Fruit fly (Drosophila melanogaster): ENCODE data around the gene Scox.

Scox gene

dm6 chr2L:4999389-5000032 lies 30.8 kb upstream of the Scox start (continued):
- peak; percentile 87 for TF ChIP-seq Hr4 (GFP tag; optimal IDR thresholded peaks at IDR 0.05)
- TF ChIP-seq CG8119 (GFP tag; IDR thresholded peaks at IDR 0.05), result peak; percentile 75
- peak; percentile 74 for TF ChIP-seq CG31627 (GFP tag; optimal IDR thresholded peaks at IDR 0.05)
- peak; percentile 38 for TF ChIP-seq CG11902 (GFP tag; optimal IDR thresholded peaks at IDR 0.05)
- peak; percentile 68 for TF ChIP-seq Ets96B (tag; optimal IDR thresholded peaks at IDR 0.05)
- TF ChIP-seq CG10669 (GFP tag; optimal IDR thresholded peaks at IDR 0.05), result peak; percentile 51
- peak; percentile 34 for TF ChIP-seq CG6792 (GFP tag; optimal IDR thresholded peaks at IDR 0.05)
- TF ChIP-seq CG9139 (GFP tag; optimal IDR thresholded peaks at IDR 0.05), result no peak
- peak; percentile 63 for TF ChIP-seq CG8632 (GFP tag; optimal IDR thresholded peaks at IDR 0.05)
- TF ChIP-seq CG6808 (GFP tag; optimal IDR thresholded peaks at IDR 0.05), result peak; percentile 45
- TF ChIP-seq esn (GFP tag; optimal IDR thresholded peaks at IDR 0.05), result peak; percentile 61
- TF ChIP-seq dsx (GFP tag; optimal IDR thresholded peaks at IDR 0.05; ENCODE audit: poor library complexity, severe bottlenecking), result no peak
- TF ChIP-seq Ets21C (GFP tag; optimal IDR thresholded peaks at IDR 0.05), result peak; percentile 55
- no peak for TF ChIP-seq CG1621 (tag; optimal IDR thresholded peaks at IDR 0.05)

DNA sequence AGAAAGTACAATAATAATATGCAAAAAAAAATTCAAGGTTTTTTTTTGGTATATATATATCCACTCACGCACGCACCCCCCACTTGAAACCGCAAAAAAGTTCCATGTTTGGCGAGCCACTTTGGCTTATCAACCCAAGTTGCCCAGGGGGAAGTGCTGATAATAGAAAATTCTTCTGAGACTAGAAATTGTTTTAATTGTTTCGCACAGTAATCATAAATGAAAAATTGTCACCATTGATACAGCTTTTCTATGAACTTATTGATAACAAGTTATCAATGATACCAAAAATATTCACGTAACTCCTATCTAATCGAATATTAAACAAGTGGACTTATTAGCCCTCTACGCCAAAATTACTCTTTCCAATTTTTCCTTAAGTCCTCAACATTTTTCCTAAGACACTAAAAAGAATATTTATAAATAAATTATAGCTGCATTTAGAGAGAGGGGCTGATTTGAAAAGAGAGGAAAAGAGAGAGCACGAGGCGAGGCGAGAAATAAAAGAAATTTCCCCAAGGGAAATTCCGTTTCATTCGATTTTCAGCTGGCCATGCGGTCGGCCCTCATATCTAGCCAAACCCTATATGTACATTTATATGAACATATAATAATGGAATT lies 29.9 kb upstream of the Scox start:
- TF ChIP-seq CG8319 (GFP tag; optimal IDR thresholded peaks at IDR 0.05) (no peak), CG7368 (GFP tag; optimal IDR thresholded peaks at IDR 0.05) (no peak), CG3919 (GFP tag; optimal IDR thresholded peaks at IDR 0.05) (no peak), Hr4 (GFP tag; optimal IDR thresholded peaks at IDR 0.05) (no peak), CG31627 (GFP tag; optimal IDR thresholded peaks at IDR 0.05) (no peak), Eip78C (GFP tag) (peak; percentile 19), CG11294 (GFP tag; IDR thresholded peaks at IDR 0.05) (no peak), CG6808 (GFP tag; optimal IDR thresholded peaks at IDR 0.05) (no peak)

dm6 chr2L:4998260-4998560 lies 29.5 kb upstream of the Scox start:
- TF ChIP-seq CG6163 (GFP tag; IDR thresholded peaks at IDR 0.05) (no peak), cyc (GFP tag; optimal IDR thresholded peaks at IDR 0.05) (no peak), Sox102F (GFP tag; optimal IDR thresholded peaks at IDR 0.05) (no peak), Blimp-1 (GFP tag; optimal IDR thresholded peaks at IDR 0.05) (no peak), CG6808 (GFP tag; optimal IDR thresholded peaks at IDR 0.05) (no peak), CG32006 (GFP tag; optimal IDR thresholded peaks at IDR 0.05) (no peak), CG6276 (GFP tag; optimal IDR thresholded peaks at IDR 0.05) (no peak), Met (GFP tag; optimal IDR thresholded peaks at IDR 0.05) (no peak), CG11762 (GFP tag; optimal IDR thresholded peaks at IDR 0.05; ENCODE audit: insufficient read depth) (no peak), CG4318 (GFP tag; optimal IDR thresholded peaks at IDR 0.05) (no peak), CG6792 (GFP tag; optimal IDR thresholded peaks at IDR 0.05) (no peak), achi (GFP tag; optimal IDR thresholded peaks at IDR 0.05) (no peak), esn (GFP tag; optimal IDR thresholded peaks at IDR 0.05) (no peak), fd85E (GFP tag; optimal IDR thresholded peaks at IDR 0.05) (no peak), Smox (GFP tag; optimal IDR thresholded peaks at IDR 0.05) (no peak), CG3919 (GFP tag; optimal IDR thresholded peaks at IDR 0.05) (no peak), acj6 (GFP tag; optimal IDR thresholded peaks at IDR 0.05) (no peak), CG34406 (GFP tag; optimal IDR thresholded peaks at IDR 0.05) (no peak)

dm6 chr2L:4997401-4998259 lies 28.9 kb upstream of the Scox start:
- peak; percentile 99 for TF ChIP-seq spab (GFP tag; optimal IDR thresholded peaks at IDR 0.05)
- TF ChIP-seq Sox15 (GFP tag; optimal IDR thresholded peaks at IDR 0.05), result peak; percentile 99
- peak; percentile 99 for TF ChIP-seq CG8119 (GFP tag; IDR thresholded peaks at IDR 0.05)
- peak; percentile 99 for TF ChIP-seq Gug (GFP tag; IDR thresholded peaks at IDR 0.05)
- peak; percentile 98 for TF ChIP-seq achi (GFP tag; optimal IDR thresholded peaks at IDR 0.05)
- peak; percentile 99 for TF ChIP-seq lz (GFP tag; optimal IDR thresholded peaks at IDR 0.05)
- TF ChIP-seq CG3919 (GFP tag; optimal IDR thresholded peaks at IDR 0.05), result peak; percentile 100
- TF ChIP-seq CG32006 (GFP tag; optimal IDR thresholded peaks at IDR 0.05), result peak; percentile 100
- TF ChIP-seq CG4318 (GFP tag; optimal IDR thresholded peaks at IDR 0.05), result peak; percentile 99
- peak; percentile 100 for TF ChIP-seq Hr4 (GFP tag; optimal IDR thresholded peaks at IDR 0.05)
- TF ChIP-seq Sox14 (GFP tag; optimal IDR thresholded peaks at IDR 0.05), result peak; percentile 99
- TF ChIP-seq esn (GFP tag; optimal IDR thresholded peaks at IDR 0.05), result peak; percentile 99
- peak; percentile 99 for TF ChIP-seq dac (GFP tag; optimal IDR thresholded peaks at IDR 0.05)
- TF ChIP-seq CG6808 (GFP tag; optimal IDR thresholded peaks at IDR 0.05), result peak; percentile 98
- peak; percentile 99 for TF ChIP-seq topi (GFP tag; optimal IDR thresholded peaks at IDR 0.05)
- peak; percentile 98 for TF ChIP-seq dsx (GFP tag; optimal IDR thresholded peaks at IDR 0.05; ENCODE audit: poor library complexity, severe bottlenecking)
- peak; percentile 99 for TF ChIP-seq eg (GFP tag; IDR thresholded peaks at IDR 0.05)
- TF ChIP-seq CG7368 (GFP tag; optimal IDR thresholded peaks at IDR 0.05), result peak; percentile 99
- peak; percentile 99 for TF ChIP-seq CG6792 (GFP tag; optimal IDR thresholded peaks at IDR 0.05)
- TF ChIP-seq pdm3 (GFP tag; optimal IDR thresholded peaks at IDR 0.05), result peak; percentile 99

Data from whole organism, prepupa.